Fruit fly (Drosophila melanogaster) whole organism, embryonic: Measurements from ENCODE around the gene Jon99Ci.

Experiments
- Aef1 ChIP-seq: fragments of 200-800 bp; sonication (Bioruptor generic); IDR thresholded peaks from 3 replicates; pipeline ENCODE4 v1.3.6; 2022; ENCODE audit warnings: missing biosample characterization, missing genetic modification characterization
- Atf-2 ChIP-seq: fragments of 200-800 bp; sonication (Bioruptor generic); optimal IDR thresholded peaks from 2 replicates; lab custom pipeline; 2016; ENCODE audit warnings: missing biosample characterization, missing genetic modification characterization
- C15 ChIP-seq: fragments of 200-800 bp; sonication (Bioruptor generic); IDR thresholded peaks from 3 replicates; pipeline ENCODE4 v1.3.6; 2022; ENCODE audit warnings: missing biosample characterization, missing genetic modification characterization
- CG12744 ChIP-seq: fragments of 200-800 bp; sonication (Bioruptor generic); optimal IDR thresholded peaks from 2 replicates; lab custom pipeline; 2016; ENCODE audit warnings: missing biosample characterization, missing genetic modification characterization
- CG13424 ChIP-seq: fragments of 200-800 bp; sonication (Bioruptor generic); optimal IDR thresholded peaks from 2 replicates; lab custom pipeline; 2019; ENCODE audit warnings: missing biosample characterization, mild to moderate bottlenecking, missing genetic modification characterization, moderate library complexity
- CG14050 ChIP-seq: fragments of 200-800 bp; sonication (Bioruptor generic); IDR thresholded peaks from 3 replicates; pipeline ENCODE4 v1.3.6; 2022; ENCODE audit warnings: missing biosample characterization, missing genetic modification characterization
- CG15269 ChIP-seq: fragments of 200-800 bp; sonication (Bioruptor generic); optimal IDR thresholded peaks from 2 replicates; lab custom pipeline; 2018; ENCODE audit warnings: missing biosample characterization, mild to moderate bottlenecking, missing genetic modification characterization, moderate library complexity
- CG15514 ChIP-seq: fragments of 200-800 bp; sonication (Bioruptor generic); optimal IDR thresholded peaks from 3 replicates; lab custom pipeline; 2017; ENCODE audit warnings: missing biosample characterization, missing genetic modification characterization, mild to moderate bottlenecking, moderate library complexity, missing genetic modification reagents
- CG15696 ChIP-seq: fragments of 200-800 bp; sonication (Bioruptor generic); optimal IDR thresholded peaks from 2 replicates; lab custom pipeline; 2019; ENCODE audit warnings: missing biosample characterization, mild to moderate bottlenecking, missing genetic modification characterization, moderate library complexity
- CG17359 ChIP-seq: fragments of 200-800 bp; sonication (Bioruptor generic); optimal IDR thresholded peaks from 3 replicates; lab custom pipeline; 2018; ENCODE audit warnings: missing biosample characterization, mild to moderate bottlenecking, missing genetic modification characterization, moderate library complexity
- CG17361 ChIP-seq: fragments of 200-800 bp; sonication (Bioruptor generic); IDR thresholded peaks from 3 replicates; pipeline ENCODE4 v1.3.6; 2022; ENCODE audit warnings: missing biosample characterization, missing genetic modification characterization
- CG17829 ChIP-seq: fragments of 200-800 bp; optimal IDR thresholded peaks from 2 replicates; lab custom pipeline; 2019; ENCODE audit warnings: missing biosample characterization, mild to moderate bottlenecking, missing genetic modification characterization, moderate library complexity
- CG1792 ChIP-seq: fragments of 200-800 bp; sonication (Bioruptor generic); optimal IDR thresholded peaks from 2 replicates; lab custom pipeline; 2016; ENCODE audit warnings: missing biosample characterization, missing genetic modification characterization
- CG2889 ChIP-seq: fragments of 200-800 bp; sonication (Bioruptor generic); IDR thresholded peaks from 3 replicates; pipeline ENCODE4 v1.3.6; 2022; ENCODE audit warnings: missing biosample characterization, missing genetic modification characterization
- CG42726 ChIP-seq: fragments of 200-800 bp; sonication (Bioruptor generic); IDR thresholded peaks from 2 replicates; pipeline ENCODE4 v1.3.6; 2022; ENCODE audit warnings: missing biosample characterization, missing genetic modification characterization; ENCODE audit not compliant: partially characterized antibody
- CG4424 ChIP-seq: fragments of 200-800 bp; sonication (Bioruptor generic); optimal IDR thresholded peaks from 3 replicates; lab custom pipeline; 2016; ENCODE audit warnings: missing biosample characterization, missing genetic modification characterization
- CG4730 ChIP-seq: fragments of 200-800 bp; sonication (Bioruptor generic); IDR thresholded peaks from 2 replicates; pipeline ENCODE4 v1.3.6; 2022; ENCODE audit warnings: missing biosample characterization, missing genetic modification characterization
- CG6689 ChIP-seq: fragments of 200-800 bp; sonication (Bioruptor generic); IDR thresholded peaks from 2 replicates; pipeline ENCODE4 v1.3.6; 2022; ENCODE audit warnings: missing biosample characterization, missing genetic modification characterization
- CG7372 ChIP-seq: fragments of 200-800 bp; sonication (Bioruptor generic); IDR thresholded peaks from 2 replicates; pipeline ENCODE4 v1.3.6; 2022; ENCODE audit warnings: missing biosample characterization, missing genetic modification characterization
- CG7786 ChIP-seq: fragments of 200-800 bp; sonication (Bioruptor generic); optimal IDR thresholded peaks from 2 replicates; lab custom pipeline; 2016; ENCODE audit warnings: missing biosample characterization, missing genetic modification characterization
- CG9876 ChIP-seq: fragments of 200-800 bp; sonication (Bioruptor generic); optimal IDR thresholded peaks from 2 replicates; lab custom pipeline; 2016; ENCODE audit warnings: missing biosample characterization, missing genetic modification characterization
- CTCF ChIP-seq: fragments of 200-800 bp; sonication (Bioruptor generic); optimal IDR thresholded peaks from 2 replicates; lab custom pipeline; 2017; ENCODE audit warnings: missing biosample characterization, mild to moderate bottlenecking, missing genetic modification characterization, moderate library complexity
- D19A ChIP-seq: fragments of 200-800 bp; optimal IDR thresholded peaks from 3 replicates; lab custom pipeline; 2019; ENCODE audit warnings: missing biosample characterization, mild to moderate bottlenecking, missing genetic modification characterization, moderate library complexity
- Dek ChIP-seq: fragments of 200-800 bp; sonication (Bioruptor generic); optimal IDR thresholded peaks from 3 replicates; lab custom pipeline; 2019; ENCODE audit warnings: missing biosample characterization, mild to moderate bottlenecking, missing genetic modification characterization, moderate library complexity
- Doc2 ChIP-seq: fragments of 200-800 bp; sonication (Bioruptor generic); IDR thresholded peaks from 2 replicates; pipeline ENCODE4 v1.3.6; 2022; ENCODE audit warnings: missing biosample characterization, missing genetic modification characterization
- E2f2 ChIP-seq: fragments of 200-800 bp; sonication (Bioruptor generic); IDR thresholded peaks from 2 replicates; pipeline ENCODE4 v1.3.6; 2022; ENCODE audit warnings: missing biosample characterization, missing genetic modification characterization
- Hr51 ChIP-seq, 2 experiments: fragments of 200-800 bp; sonication (Bioruptor generic); optimal IDR thresholded peaks; 2 replicates in 1 of 2; 3 replicates in 1 of 2; lab custom pipeline; 2016 to 2018; ENCODE audit warnings: missing biosample characterization in 2 of 2, missing genetic modification characterization in 2 of 2, mild to moderate bottlenecking in 1 of 2, moderate library complexity in 1 of 2
- MBD-R2 ChIP-seq: fragments of 200-800 bp; sonication (Bioruptor generic); IDR thresholded peaks from 2 replicates; pipeline ENCODE4 v1.3.6; 2022; ENCODE audit warnings: missing biosample characterization, missing genetic modification characterization
- Myb ChIP-seq: fragments of 200-800 bp; sonication (Bioruptor generic); optimal IDR thresholded peaks from 2 replicates; lab custom pipeline; 2016; ENCODE audit warnings: missing biosample characterization, missing genetic modification characterization
- Opbp ChIP-seq: fragments of 200-800 bp; sonication (Bioruptor generic); IDR thresholded peaks from 3 replicates; pipeline ENCODE4 v1.3.6; 2022; ENCODE audit warnings: missing biosample characterization, missing genetic modification characterization; ENCODE audit not compliant: partially characterized antibody
- Rfx ChIP-seq: fragments of 200-800 bp; sonication (Bioruptor generic); IDR thresholded peaks from 2 replicates; pipeline ENCODE4 v1.3.6; 2022; ENCODE audit warnings: missing biosample characterization, missing genetic modification characterization
- Sry-β ChIP-seq: fragments of 200-800 bp; sonication (Bioruptor generic); optimal IDR thresholded peaks from 2 replicates; lab custom pipeline; 2018; ENCODE audit warnings: missing biosample characterization, mild to moderate bottlenecking, missing genetic modification characterization, moderate library complexity
- Ssrp ChIP-seq: fragments of 200-800 bp; sonication (Bioruptor generic); optimal IDR thresholded peaks from 2 replicates; lab custom pipeline; 2018; ENCODE audit warnings: missing biosample characterization, mild to moderate bottlenecking, missing genetic modification characterization, moderate library complexity
- Usf ChIP-seq: fragments of 200-800 bp; sonication (Bioruptor generic); optimal IDR thresholded peaks from 2 replicates; lab custom pipeline; 2017; ENCODE audit warnings: missing genotype, missing biosample characterization, missing genetic modification characterization
- Xrp1 ChIP-seq: fragments of 200-800 bp; sonication (Bioruptor generic); IDR thresholded peaks from 2 replicates; pipeline ENCODE4 v1.3.6; 2022; ENCODE audit warnings: missing biosample characterization, missing genetic modification characterization
- chinmo ChIP-seq: fragments of 200-800 bp; sonication (Bioruptor generic); IDR thresholded peaks from 4 replicates; pipeline ENCODE4 v1.3.6; 2022; ENCODE audit warnings: missing biosample characterization, missing genetic modification characterization; ENCODE audit not compliant: partially characterized antibody
- crc ChIP-seq: fragments of 200-800 bp; sonication (Bioruptor generic); optimal IDR thresholded peaks from 2 replicates; lab custom pipeline; 2016; ENCODE audit warnings: missing biosample characterization, missing genetic modification characterization
- esg ChIP-seq: fragments of 200-800 bp; sonication (Bioruptor generic); conservative IDR thresholded peaks from 2 replicates; pipeline ENCODE4 v1.3.6; 2022; ENCODE audit warnings: missing biosample characterization, missing genetic modification characterization
- eve ChIP-seq, 2 experiments: fragments of >200 bp; optimal IDR thresholded peaks; 2 replicates each; lab custom pipeline; 2017; ENCODE audit warnings: missing biosample characterization in 2 of 2, missing genetic modification characterization in 2 of 2
- grau ChIP-seq: fragments of 200-800 bp; optimal IDR thresholded peaks from 3 replicates; lab custom pipeline; 2019; ENCODE audit warnings: missing biosample characterization, mild to moderate bottlenecking, missing genetic modification characterization, moderate library complexity
- gt ChIP-seq: fragments of 200-800 bp; sonication (Bioruptor generic); IDR thresholded peaks from 2 replicates; pipeline ENCODE4 v1.3.6; 2022; ENCODE audit warnings: missing biosample characterization, missing genetic modification characterization
- h ChIP-seq: fragments of >200 bp; optimal IDR thresholded peaks from 2 replicates; lab custom pipeline; 2017
- jing ChIP-seq: fragments of 200-800 bp; sonication (Bioruptor generic); optimal IDR thresholded peaks from 2 replicates; lab custom pipeline; 2018; ENCODE audit warnings: missing biosample characterization, mild to moderate bottlenecking, missing genetic modification characterization
- lbe ChIP-seq: fragments of 200-800 bp; sonication (Bioruptor generic); optimal IDR thresholded peaks from 2 replicates; lab custom pipeline; 2016; ENCODE audit warnings: missing biosample characterization, mild to moderate bottlenecking, missing genetic modification characterization
- lmd ChIP-seq: fragments of 200-800 bp; sonication (Bioruptor generic); IDR thresholded peaks from 2 replicates; pipeline ENCODE4 v1.3.6; 2022; ENCODE audit warnings: missing biosample characterization, missing genetic modification characterization
- run ChIP-seq: fragments of 200-800 bp; sonication (Bioruptor generic); optimal IDR thresholded peaks from 3 replicates; lab custom pipeline; 2018; ENCODE audit warnings: missing biosample characterization, mild to moderate bottlenecking, missing genetic modification characterization
- sug ChIP-seq: fragments of 200-800 bp; optimal IDR thresholded peaks from 2 replicates; lab custom pipeline; 2019; ENCODE audit warnings: missing biosample characterization, mild to moderate bottlenecking, missing genetic modification characterization, moderate library complexity
- trem ChIP-seq: fragments of 200-800 bp; optimal IDR thresholded peaks from 3 replicates; lab custom pipeline; 2019; ENCODE audit warnings: missing biosample characterization, mild to moderate bottlenecking, missing genetic modification characterization, moderate library complexity
- unpg ChIP-seq: fragments of 200-800 bp; sonication (Bioruptor generic); optimal IDR thresholded peaks from 3 replicates; lab custom pipeline; 2018; ENCODE audit warnings: missing biosample characterization, mild to moderate bottlenecking, missing genetic modification characterization, moderate library complexity
- vvl ChIP-seq: fragments of 200-800 bp; sonication (Bioruptor generic); IDR thresholded peaks from 2 replicates; pipeline ENCODE4 v1.3.6; 2022; ENCODE audit warnings: missing biosample characterization, missing genetic modification characterization
- zfh2 ChIP-seq: fragments of 200-800 bp; sonication (Bioruptor generic); optimal IDR thresholded peaks from 2 replicates; lab custom pipeline; 2016; ENCODE audit warnings: missing biosample characterization, missing genetic modification characterization

The Jon99Ci gene

DNA sequence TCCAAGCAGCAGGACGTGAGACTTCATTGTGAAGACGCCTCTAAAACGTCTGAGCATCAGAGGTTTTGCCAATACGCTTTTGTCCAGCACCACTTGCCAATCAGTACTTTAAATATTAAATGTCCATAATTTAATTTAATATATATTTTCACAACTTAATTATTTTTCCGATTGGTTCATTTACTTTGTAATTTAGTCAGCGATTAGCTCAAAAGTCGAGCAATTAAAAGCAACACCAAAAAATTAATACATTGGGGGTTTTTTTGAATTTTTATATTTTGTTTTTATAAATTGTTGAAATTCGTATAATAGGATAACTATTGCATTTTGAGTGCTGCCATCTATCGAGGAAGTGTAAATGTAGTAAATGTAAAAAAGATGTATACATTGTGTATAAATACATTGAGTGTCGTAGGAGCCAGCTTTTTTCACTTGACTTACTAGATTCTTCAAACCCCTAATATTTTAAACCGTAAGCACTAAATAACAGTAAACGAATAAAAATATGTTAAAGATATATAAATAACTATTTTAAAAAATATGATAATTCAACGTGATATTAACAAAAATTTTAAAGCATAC, 22.1 kb downstream of the Jon99Ci start, which contains the start of gene CG15517:
Gene CG15517, minus strand, starts transcription at position 51 of the 582 bp plus-strand sequence.
- TF ChIP-seq Opbp (GFP tag; lab: Robert Waterston, UW) (no peak), CG17829 (tag; lab: Kevin White, UChicago) (peak; percentile 30), esg (GFP tag; lab: Robert Waterston, UW) (no peak), CG15269 (no peak), Xrp1 (GFP tag; lab: Robert Waterston, UW) (no peak), CTCF (GFP tag; lab: Kevin White, UChicago) (peak; percentile 95), h (no peak), E2f2 (0 out of 2 replicates have a peak, but pooled peaks have one; percentile 18), Ssrp (tag; lab: Kevin White, UChicago) (peak; percentile 27), Dek (peak; percentile 62), lbe (GFP tag; lab: Kevin White, UChicago) (no peak), run (tag; lab: Kevin White, UChicago) (no peak), Myb (GFP tag; lab: Kevin White, UChicago) (peak; percentile 0), Doc2 (no peak), CG4730 (GFP tag; lab: Robert Waterston, UW) (no peak), CG1792 (GFP tag; lab: Kevin White, UChicago) (no peak), unpg (peak; percentile 6), CG14050 (GFP tag; lab: Robert Waterston, UW) (no peak), CG17361 (0 out of 3 replicates have a peak, but pooled peaks have one; percentile 32), trem (tag; lab: Kevin White, UChicago) (peak; percentile 3), Rfx (GFP tag; lab: Robert Waterston, UW) (0 out of 2 replicates have a peak, but pooled peaks have one; percentile 30), CG6689 (GFP tag; lab: Robert Waterston, UW) (no peak), Hr51 (GFP tag; optimal IDR thresholded peaks at IDR 0.05; lab: Kevin White, UChicago) (peak in 1 of 2 experiments; percentile 9), D19A (tag; lab: Kevin White, UChicago) (no peak), eve (GFP tag; optimal IDR thresholded peaks at IDR 0.05; lab: Kevin White, UChicago) (no peak), CG17359 (tag; lab: Kevin White, UChicago) (no peak), jing (GFP tag; lab: Kevin White, UChicago) (no peak), CG13424 (tag; lab: Kevin White, UChicago) (peak; percentile 4), sug (peak; percentile 12), grau (peak; percentile 32), CG42726 (peak; percentile 61), CG2889 (GFP tag; lab: Robert Waterston, UW) (no peak), CG7372 (peak; percentile 45; the same call in 1 of the 2 replicates), Sry-β (GFP tag; lab: Kevin White, UChicago) (no peak), zfh2 (GFP tag; lab: Kevin White, UChicago) (no peak), CG15696 (peak; percentile 19), Atf-2 (GFP tag; lab: Kevin White, UChicago) (no peak), chinmo (GFP tag; lab: Robert Waterston, UW) (peak; percentile 66; the same call in 1 of the 4 replicates), Aef1 (GFP tag; lab: Robert Waterston, UW) (no peak), CG7786 (no peak), gt (GFP tag; lab: Robert Waterston, UW) (no peak), vvl (GFP tag; lab: Robert Waterston, UW) (peak; percentile 85), CG9876 (GFP tag; lab: Kevin White, UChicago) (no peak), crc (GFP tag; lab: Kevin White, UChicago) (no peak), CG12744 (GFP tag; lab: Kevin White, UChicago) (no peak), CG15514 (GFP tag; lab: Kevin White, UChicago) (no peak), Usf (no peak), MBD-R2 (peak; percentile 29; the same call in 1 of the 2 replicates), lmd (GFP tag; lab: Robert Waterston, UW) (no peak; the same call in 1 of the 2 replicates), CG4424 (GFP tag; lab: Kevin White, UChicago) (no peak), C15 (no peak)
